Fruit fly (Drosophila melanogaster) whole organism, wandering third instar larva: ENCODE measurements around the gene CG31921.

Experiments used
- Dfd ChIP-seq: fragments of >200 bp; optimal IDR thresholded peaks from 2 replicates; lab custom pipeline; 2017; ENCODE audit warnings: missing biosample characterization, missing genetic modification characterization
- Hr78 ChIP-seq: fragments of >200 bp; optimal IDR thresholded peaks from 2 replicates; lab custom pipeline; 2017; ENCODE audit warnings: missing biosample characterization, missing genetic modification characterization
- ey ChIP-seq: fragments of 200-800 bp; sonication (Bioruptor generic); optimal IDR thresholded peaks from 2 replicates; lab custom pipeline; 2016; ENCODE audit warnings: missing biosample characterization, missing genetic modification characterization
- lola ChIP-seq: fragments of >200 bp; optimal IDR thresholded peaks from 2 replicates; lab custom pipeline; 2017; ENCODE audit warnings: missing biosample characterization, missing genetic modification characterization
- psq ChIP-seq: fragments of 200-800 bp; sonication (Bioruptor generic); optimal IDR thresholded peaks from 3 replicates; lab custom pipeline; 2017; ENCODE audit warnings: missing biosample characterization, mild to moderate bottlenecking, missing genetic modification characterization, moderate library complexity
- usp ChIP-seq: fragments of >200 bp; optimal IDR thresholded peaks from 2 replicates; lab custom pipeline; 2017; ENCODE audit warnings: missing biosample characterization, missing genetic modification characterization

- TF ChIP-seq ey (GFP tag; lab: Kevin White, UChicago): no peak
- no peak for TF ChIP-seq lola
- TF ChIP-seq psq (GFP tag; lab: Kevin White, UChicago): no peak
- no peak for TF ChIP-seq usp (GFP tag; lab: Kevin White, UChicago)
- no peak for TF ChIP-seq Dfd (GFP tag; lab: Kevin White, UChicago)
- no peak for TF ChIP-seq Hr78
Observed at dm6 chr2L:347604-348003, 15.5 kb upstream of the CG31921 start.
